Worm (Caenorhabditis elegans) whole organism, L2 larva: ENCODE results near the gene Y51H7C.7.

Experiments
- nhr-11 ChIP-seq: fragments of 150-350 bp; optimal IDR thresholded peaks from 2 replicates; lab custom pipeline; 2014; ENCODE audit warnings: missing biosample characterization, missing genetic modification characterization
- snpc-4 ChIP-seq: fragments of 150-350 bp; optimal IDR thresholded peaks from 2 replicates; lab custom pipeline; 2014; ENCODE audit warnings: missing biosample characterization, missing genetic modification characterization

DNA sequence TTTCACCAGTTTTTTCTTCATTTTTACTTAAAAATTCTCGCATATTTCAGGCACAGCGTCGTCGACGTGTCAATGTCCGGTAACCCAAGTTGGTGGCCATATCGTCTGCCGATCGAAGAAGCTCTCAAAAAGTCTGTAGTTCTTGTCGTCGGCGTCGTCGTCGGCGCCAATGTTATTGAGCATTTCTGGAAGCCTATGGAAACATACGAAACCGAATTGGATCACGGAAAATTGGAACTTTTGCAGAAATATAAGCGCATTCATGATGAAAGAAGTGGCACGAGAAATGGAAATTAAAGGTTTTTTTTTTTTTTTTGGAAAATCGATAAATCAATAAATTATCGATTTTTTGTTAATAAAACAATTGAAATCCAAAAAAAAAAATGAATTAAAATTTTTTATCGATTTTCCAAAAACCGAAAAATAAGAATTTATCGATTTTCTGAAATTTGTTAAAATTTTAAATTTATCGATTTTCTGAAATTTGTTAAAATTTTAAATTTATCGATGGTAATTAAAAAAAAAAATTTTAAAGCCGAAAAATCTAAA is 10.1 kb downstream of the Y51H7C.7 start, which contains the start of gene alkb-1:
- no peak for TF ChIP-seq snpc-4 (tag; lab: Kevin White, UChicago)
- no peak for TF ChIP-seq nhr-11 (tag; lab: Kevin White, UChicago)
